Fruit fly (Drosophila melanogaster): ENCODE data around the gene CG14304.

CG14304 gene

DNA sequence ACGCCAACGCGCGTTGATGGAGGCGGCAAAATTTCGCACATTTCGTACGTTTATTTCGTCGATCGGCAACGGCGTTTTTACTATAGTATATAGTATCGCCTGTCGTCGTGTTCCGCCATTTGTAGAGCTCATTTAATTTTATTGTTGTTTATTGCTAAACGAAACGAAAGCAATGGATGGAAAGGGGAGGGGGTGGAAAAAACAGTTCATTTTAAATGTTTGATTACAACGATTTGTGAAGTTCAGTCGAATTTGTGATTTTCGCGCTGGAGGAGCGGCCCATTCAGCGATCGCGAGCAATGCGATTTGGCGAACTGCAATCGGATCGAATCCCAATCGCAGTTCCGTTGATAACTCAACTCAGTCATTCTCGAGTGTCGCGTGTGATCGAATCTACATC, 40.1 kb downstream of the CG14304 start:
- no peak for TF ChIP-seq CG7045 (GFP tag; optimal IDR thresholded peaks at IDR 0.05)
- peak; percentile 21 for TF ChIP-seq CG7101 (tag; optimal IDR thresholded peaks at IDR 0.05)
- no peak for TF ChIP-seq CG11617 (GFP tag; optimal IDR thresholded peaks at IDR 0.05)
- peak; percentile 48 for TF ChIP-seq CG12768 (GFP tag; optimal IDR thresholded peaks at IDR 0.05)
- TF ChIP-seq toe (GFP tag; optimal IDR thresholded peaks at IDR 0.05), result no peak
- TF ChIP-seq kay (GFP tag; ENCODE audit: borderline replicate concordance), result peak; percentile 54
- no peak for TF ChIP-seq pad (GFP tag; optimal IDR thresholded peaks at IDR 0.05)
- peak; percentile 23 for TF ChIP-seq ovo (GFP tag; optimal IDR thresholded peaks at IDR 0.05)
- no peak for TF ChIP-seq tj (GFP tag; optimal IDR thresholded peaks at IDR 0.05)
- TF ChIP-seq Hr96 (GFP tag; optimal IDR thresholded peaks at IDR 0.05), result no peak
- peak; percentile 16 for TF ChIP-seq Clk (GFP tag; optimal IDR thresholded peaks at IDR 0.05)
- TF ChIP-seq CG5204 (GFP tag; optimal IDR thresholded peaks at IDR 0.05), result no peak
- no peak for TF ChIP-seq cnc (optimal IDR thresholded peaks at IDR 0.05)
- TF ChIP-seq bab1 (GFP tag; optimal IDR thresholded peaks at IDR 0.05), result no peak
- no peak for TF ChIP-seq CG33017 (tag; optimal IDR thresholded peaks at IDR 0.05)
- TF ChIP-seq Crg-1 (GFP tag; optimal IDR thresholded peaks at IDR 0.05), result no peak
- TF ChIP-seq cic (GFP tag; optimal IDR thresholded peaks at IDR 0.05), result peak; percentile 93
- TF ChIP-seq CG1620 (GFP tag; optimal IDR thresholded peaks at IDR 0.05), result no peak
- no peak for TF ChIP-seq CG14711 (tag; optimal IDR thresholded peaks at IDR 0.05)
- TF ChIP-seq Mnt (GFP tag; optimal IDR thresholded peaks at IDR 0.05), result peak; percentile 36

DNA sequence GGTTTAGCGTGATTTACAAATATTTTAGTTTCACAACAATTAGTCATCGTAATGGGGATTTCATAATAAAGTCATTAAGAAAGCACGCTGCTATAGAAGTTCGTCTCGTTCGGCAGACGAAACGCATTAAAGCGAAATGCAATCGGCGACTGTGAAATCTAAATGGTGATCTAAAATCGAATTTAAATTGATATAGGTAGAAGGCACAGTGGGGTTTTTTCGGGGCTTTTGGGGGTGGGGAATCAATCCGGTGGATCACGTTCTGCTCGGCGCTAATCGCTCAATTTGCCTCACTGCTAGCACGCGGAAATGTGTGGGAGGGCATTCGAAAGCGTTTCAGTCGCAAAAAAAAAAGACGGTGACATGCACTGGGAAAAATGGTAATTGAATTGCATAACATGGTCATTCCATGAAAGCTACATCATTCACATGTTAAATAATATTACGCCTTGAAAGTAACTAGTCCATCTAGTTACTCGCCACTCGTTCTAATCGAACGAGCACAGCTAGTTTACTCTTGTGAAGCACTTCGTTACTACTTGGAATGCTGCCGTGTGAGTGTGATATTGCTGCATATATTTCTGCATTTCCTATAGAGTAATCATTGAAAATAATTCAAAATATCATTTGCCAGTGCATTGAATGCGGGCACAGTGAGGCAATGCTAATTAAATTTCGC, 43.2 kb downstream of the CG14304 start:
- no peak for TF ChIP-seq kay (GFP tag; ENCODE audit: borderline replicate concordance)
- TF ChIP-seq bab1 (GFP tag; optimal IDR thresholded peaks at IDR 0.05), result peak; percentile 48
- no peak for TF ChIP-seq Crg-1 (GFP tag; optimal IDR thresholded peaks at IDR 0.05)
- TF ChIP-seq CG7045 (GFP tag; optimal IDR thresholded peaks at IDR 0.05), result peak; percentile 55
- TF ChIP-seq CG14711 (tag; optimal IDR thresholded peaks at IDR 0.05), result peak; percentile 3
- TF ChIP-seq Clk (GFP tag; optimal IDR thresholded peaks at IDR 0.05), result no peak
- TF ChIP-seq CG33017 (tag; optimal IDR thresholded peaks at IDR 0.05), result peak; percentile 26
- no peak for TF ChIP-seq Mnt (GFP tag; optimal IDR thresholded peaks at IDR 0.05)
- no peak for TF ChIP-seq tj (GFP tag; optimal IDR thresholded peaks at IDR 0.05)
- TF ChIP-seq CG7101 (tag; optimal IDR thresholded peaks at IDR 0.05), result peak; percentile 61
- no peak for TF ChIP-seq cnc (optimal IDR thresholded peaks at IDR 0.05)
- no peak for TF ChIP-seq toe (GFP tag; optimal IDR thresholded peaks at IDR 0.05)
- no peak for TF ChIP-seq CG1620 (GFP tag; optimal IDR thresholded peaks at IDR 0.05)
- TF ChIP-seq ovo (GFP tag; optimal IDR thresholded peaks at IDR 0.05), result no peak
- TF ChIP-seq cic (GFP tag; optimal IDR thresholded peaks at IDR 0.05), result no peak
- peak; percentile 63 for TF ChIP-seq CG12768 (GFP tag; optimal IDR thresholded peaks at IDR 0.05)
- TF ChIP-seq CG5204 (GFP tag; optimal IDR thresholded peaks at IDR 0.05), result peak; percentile 34
- no peak for TF ChIP-seq Hr96 (GFP tag; optimal IDR thresholded peaks at IDR 0.05)
- peak; percentile 38 for TF ChIP-seq CG11617 (GFP tag; optimal IDR thresholded peaks at IDR 0.05)
- TF ChIP-seq pad (GFP tag; optimal IDR thresholded peaks at IDR 0.05), result no peak

dm6 chr3R:18573699-18574259, 47.3 kb downstream of the CG14304 start:
- peak; percentile 28 for TF ChIP-seq cic (GFP tag; optimal IDR thresholded peaks at IDR 0.05)
- TF ChIP-seq ovo (GFP tag; optimal IDR thresholded peaks at IDR 0.05), result peak; percentile 77
- peak; percentile 96 for TF ChIP-seq CG11617 (GFP tag; optimal IDR thresholded peaks at IDR 0.05)
- peak; percentile 93 for TF ChIP-seq CG33017 (tag; optimal IDR thresholded peaks at IDR 0.05)
- peak; percentile 74 for TF ChIP-seq Mnt (GFP tag; optimal IDR thresholded peaks at IDR 0.05)
- TF ChIP-seq tj (GFP tag; optimal IDR thresholded peaks at IDR 0.05), result peak; percentile 77
- TF ChIP-seq Clk (GFP tag; optimal IDR thresholded peaks at IDR 0.05), result peak; percentile 57
- TF ChIP-seq CG7045 (GFP tag; optimal IDR thresholded peaks at IDR 0.05), result peak; percentile 96
- TF ChIP-seq CG14711 (tag; optimal IDR thresholded peaks at IDR 0.05), result peak; percentile 84
- TF ChIP-seq Crg-1 (GFP tag; optimal IDR thresholded peaks at IDR 0.05), result peak; percentile 83
- TF ChIP-seq pad (GFP tag; optimal IDR thresholded peaks at IDR 0.05), result peak; percentile 68
- no peak for TF ChIP-seq cnc (optimal IDR thresholded peaks at IDR 0.05)
- peak; percentile 95 for TF ChIP-seq bab1 (GFP tag; optimal IDR thresholded peaks at IDR 0.05)
- TF ChIP-seq Hr96 (GFP tag; optimal IDR thresholded peaks at IDR 0.05), result peak; percentile 81
- TF ChIP-seq CG1620 (GFP tag; optimal IDR thresholded peaks at IDR 0.05), result peak; percentile 77
- peak; percentile 91 for TF ChIP-seq CG7101 (tag; optimal IDR thresholded peaks at IDR 0.05)
- peak; percentile 88 for TF ChIP-seq CG12768 (GFP tag; optimal IDR thresholded peaks at IDR 0.05)
- peak; percentile 68 for TF ChIP-seq toe (GFP tag; optimal IDR thresholded peaks at IDR 0.05)
- peak; percentile 98 for TF ChIP-seq kay (GFP tag; ENCODE audit: borderline replicate concordance)
- peak; percentile 93 for TF ChIP-seq CG5204 (GFP tag; optimal IDR thresholded peaks at IDR 0.05)

dm6 chr3R:18572845-18573490, 48.2 kb downstream of the CG14304 start, which contains the start of the genes CG7694 and fray:
Gene CG7694 (plus strand): TSS chr3R:18573091.
Gene fray (plus strand): TSS chr3R:18573091.
- peak; percentile 37 for TF ChIP-seq bab1 (GFP tag; optimal IDR thresholded peaks at IDR 0.05)
- TF ChIP-seq cnc (optimal IDR thresholded peaks at IDR 0.05), result peak; percentile 67 to 91
- no peak for TF ChIP-seq Hr96 (GFP tag; optimal IDR thresholded peaks at IDR 0.05)
- peak; percentile 5 for TF ChIP-seq CG33017 (tag; optimal IDR thresholded peaks at IDR 0.05)
- peak; percentile 3 for TF ChIP-seq Mnt (GFP tag; optimal IDR thresholded peaks at IDR 0.05)

DNA sequence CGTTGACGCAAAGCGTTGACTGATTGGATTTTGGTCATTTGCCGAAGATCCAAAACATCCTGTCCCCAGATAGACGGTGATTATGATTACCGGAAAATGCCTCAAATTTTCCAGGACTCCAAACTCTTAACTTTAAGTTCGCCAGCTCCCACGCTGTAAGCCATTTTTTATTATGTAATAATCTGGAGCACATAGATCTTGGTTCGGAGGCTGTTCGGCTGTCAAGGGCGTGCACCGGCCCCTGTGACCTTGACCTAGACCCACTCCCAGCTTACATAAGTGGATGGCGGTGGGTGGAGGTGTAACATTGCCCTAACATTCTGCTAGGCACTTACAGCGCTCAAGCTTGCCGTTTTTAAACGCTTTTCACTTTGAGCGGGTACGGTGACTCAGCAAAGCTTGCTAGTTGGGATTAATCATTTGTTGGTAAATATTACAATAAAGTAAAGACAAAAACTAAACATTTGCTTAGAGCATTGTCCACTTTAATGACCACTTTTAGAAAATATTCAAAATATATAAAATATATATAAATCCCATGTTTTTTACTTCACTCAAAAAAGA, 48.8 kb downstream of the CG14304 start:
- TF ChIP-seq ovo (GFP tag; optimal IDR thresholded peaks at IDR 0.05) (no peak), CG14711 (tag; optimal IDR thresholded peaks at IDR 0.05) (no peak), Mnt (GFP tag; optimal IDR thresholded peaks at IDR 0.05) (no peak), bab1 (GFP tag; optimal IDR thresholded peaks at IDR 0.05) (no peak), CG12768 (GFP tag; optimal IDR thresholded peaks at IDR 0.05) (no peak), cnc (optimal IDR thresholded peaks at IDR 0.05) (peak; percentile 88 to 97), CG1620 (GFP tag; optimal IDR thresholded peaks at IDR 0.05) (no peak), kay (GFP tag; ENCODE audit: borderline replicate concordance) (peak; percentile 74), CG33017 (tag; optimal IDR thresholded peaks at IDR 0.05) (no peak), Hr96 (GFP tag; optimal IDR thresholded peaks at IDR 0.05) (no peak)
